Worm (Caenorhabditis elegans) whole organism, young adult: Measurements from ENCODE around the gene C50C3.1.

Experiments used
- B0035.1 ChIP-seq: sonication (generic microtip); optimal IDR thresholded peaks from 2 replicates; lab custom pipeline; 2016; ENCODE audit warnings: missing genetic modification characterization, mild to moderate bottlenecking, missing compliant biosample characterization, missing genotype, missing genetic modification reagents
- F33H1.4 ChIP-seq: fragments of 200-800 bp; sonication (Bioruptor generic); IDR thresholded peaks from 2 replicates; pipeline ENCODE4 v1.3.6; 2022; ENCODE audit warnings: missing genetic modification reagents, missing genetic modification characterization, missing compliant biosample characterization
- Y67H2A.10 ChIP-seq: fragments of 200-800 bp; sonication (Bioruptor generic); conservative IDR thresholded peaks from 2 replicates; pipeline ENCODE4 v1.3.6; 2022; ENCODE audit warnings: missing genetic modification reagents, missing genetic modification characterization, missing compliant biosample characterization
- Y95B8A.8 ChIP-seq: fragments of 200-800 bp; sonication (Bioruptor generic); IDR thresholded peaks from 2 replicates; pipeline ENCODE4 v1.3.6; 2022; ENCODE audit warnings: missing genetic modification reagents, missing genetic modification characterization, missing compliant biosample characterization
- ZK185.1 ChIP-seq: sonication (generic microtip); optimal IDR thresholded peaks from 2 replicates; lab custom pipeline; 2016; ENCODE audit warnings: mild to moderate bottlenecking, missing genetic modification characterization, missing compliant biosample characterization; ENCODE audit not compliant: poor library complexity, severe bottlenecking
- attf-3 ChIP-seq: fragments of 200-800 bp; sonication (Bioruptor generic); conservative IDR thresholded peaks from 2 replicates; pipeline ENCODE4 v1.3.6; 2022; ENCODE audit warnings: missing genetic modification reagents, missing genetic modification characterization, missing compliant biosample characterization
- ceh-58 ChIP-seq: fragments of 200-800 bp; sonication (Bioruptor generic); IDR thresholded peaks from 2 replicates; pipeline ENCODE4 v1.3.6; 2022; ENCODE audit warnings: missing genetic modification characterization, missing compliant biosample characterization
- chd-7 ChIP-seq: sonication (generic microtip); optimal IDR thresholded peaks from 2 replicates; lab custom pipeline; 2016; ENCODE audit warnings: mild to moderate bottlenecking, missing genetic modification characterization, moderate library complexity, missing compliant biosample characterization
- nfyb-1 ChIP-seq: fragments of 200-800 bp; sonication (Bioruptor generic); IDR thresholded peaks from 2 replicates; pipeline ENCODE4 v1.3.6; 2022; ENCODE audit warnings: missing genetic modification reagents, missing genetic modification characterization, missing compliant biosample characterization
- snpc-4 ChIP-seq, 5 experiments: fragments of 150-350 bp in 1 of 5; sonication (generic microtip) in 4 of 5; optimal IDR thresholded peaks; 2 replicates each; lab custom pipeline; 2014 to 2018; ENCODE audit warnings: missing genetic modification characterization in 5 of 5, missing biosample characterization in 3 of 5, antibody characterized with exemption in 2 of 5, mild to moderate bottlenecking in 2 of 5, missing compliant biosample characterization in 2 of 5, missing genotype in 2 of 5, moderate library complexity in 2 of 5, missing genetic modification reagents in 1 of 5
- unc-62 ChIP-seq: fragments of 150-350 bp; optimal IDR thresholded peaks from 2 replicates; lab custom pipeline; 2014; ENCODE audit warnings: missing biosample characterization, missing genetic modification reagents, missing genetic modification characterization

DNA sequence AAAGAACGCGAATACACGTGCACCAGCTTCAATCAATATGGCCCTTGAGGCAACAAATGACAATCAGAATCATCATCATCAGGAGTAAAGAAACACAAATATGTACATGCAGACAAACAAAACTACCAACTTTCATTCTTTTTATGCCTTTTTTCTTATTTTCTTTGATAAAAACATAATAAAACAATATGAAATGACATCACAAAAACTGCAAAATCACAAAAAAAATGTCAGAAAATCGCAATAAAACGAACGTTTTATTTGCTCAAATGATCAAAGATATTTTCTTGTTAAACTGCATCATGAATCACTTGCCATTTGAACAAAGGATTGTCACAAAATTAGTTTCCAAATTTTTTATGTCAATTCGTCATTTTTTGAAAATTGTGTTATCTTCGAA lies 37.4 kb upstream of the C50C3.1 start:
- no peak for TF ChIP-seq Y67H2A.10 (GFP tag; lab: Robert Waterston, UW)
- TF ChIP-seq B0035.1 (tag; lab: Kevin White, UChicago): no peak
- TF ChIP-seq snpc-4 (GFP tag; optimal IDR thresholded peaks at IDR 0.05; lab: Kevin White, UChicago): no peak
- no peak for TF ChIP-seq snpc-4 (tag; optimal IDR thresholded peaks at IDR 0.05; lab: Kevin White, UChicago)
- no peak for TF ChIP-seq nfyb-1
- no peak for TF ChIP-seq unc-62 (GFP tag; lab: Kevin White, UChicago)
- TF ChIP-seq attf-3 (GFP tag; lab: Robert Waterston, UW): no peak
- TF ChIP-seq chd-7 (tag; lab: Kevin White, UChicago): no peak
- TF ChIP-seq ZK185.1 (tag; lab: Kevin White, UChicago): no peak
- no peak for TF ChIP-seq ceh-58 (GFP tag; lab: Robert Waterston, UW)
- no peak for TF ChIP-seq Y95B8A.8
- TF ChIP-seq F33H1.4 (GFP tag; lab: Robert Waterston, UW): no peak
